Fruit fly (Drosophila melanogaster): ENCODE results near the gene CG42322.
A peak's percentile ranks its signal among the peaks of the same experiment; 100 is the strongest.

Gene CG42322

dm6 chr3R:20735405-20735804 is 4.5 kb upstream of the CG42322 start, which contains the start of gene Cdk2 (continued):
- no peak for TF ChIP-seq Side (GFP tag; optimal IDR thresholded peaks at IDR 0.05)
- peak; percentile 5 for TF ChIP-seq CG13894 (tag; optimal IDR thresholded peaks at IDR 0.05)
- TF ChIP-seq tx (GFP tag; optimal IDR thresholded peaks at IDR 0.05), result no peak
- no peak for TF ChIP-seq Gsc (GFP tag; IDR thresholded peaks at IDR 0.05)
- no peak for TF ChIP-seq Xrp1 (GFP tag; IDR thresholded peaks at IDR 0.05)
- no peak for TF ChIP-seq CG32772 (GFP tag; IDR thresholded peaks at IDR 0.05)
- no peak for TF ChIP-seq Neu2 (GFP tag; optimal IDR thresholded peaks at IDR 0.05; ENCODE audit: borderline replicate concordance)
- TF ChIP-seq sim (GFP tag; IDR thresholded peaks at IDR 0.05), result no peak
- TF ChIP-seq CG8765 (GFP tag; IDR thresholded peaks at IDR 0.05), result no peak
- TF ChIP-seq yki (optimal IDR thresholded peaks at IDR 0.05), result no peak
- TF ChIP-seq gcm2 (GFP tag; optimal IDR thresholded peaks at IDR 0.05), result no peak
- no peak for TF ChIP-seq dysf (GFP tag; IDR thresholded peaks at IDR 0.05)
- no peak for TF ChIP-seq CG10654 (GFP tag; optimal IDR thresholded peaks at IDR 0.05)
- peak; percentile 1 for TF ChIP-seq gfzf (GFP tag; optimal IDR thresholded peaks at IDR 0.05)
- peak; percentile 84 for TF ChIP-seq zen2 (GFP tag; IDR thresholded peaks at IDR 0.05; ENCODE audit: partially characterized antibody)
- peak; percentile 84; the same call in 2 of the 4 replicates for TF ChIP-seq chinmo (GFP tag; IDR thresholded peaks at IDR 0.05; ENCODE audit: partially characterized antibody)
- TF ChIP-seq CG18262 (tag; optimal IDR thresholded peaks at IDR 0.05), result no peak
- peak; percentile 89 for TF ChIP-seq BEAF-32 (GFP tag; optimal IDR thresholded peaks at IDR 0.05)
- peak; percentile 93 for TF ChIP-seq Bgb (GFP tag; IDR thresholded peaks at IDR 0.05; ENCODE audit: partially characterized antibody)
- no peak for TF ChIP-seq CG10543 (GFP tag; optimal IDR thresholded peaks at IDR 0.05)
- no peak for TF ChIP-seq ap (GFP tag; IDR thresholded peaks at IDR 0.05)
- TF ChIP-seq CG9876 (GFP tag; optimal IDR thresholded peaks at IDR 0.05), result no peak
- peak; percentile 19 for TF ChIP-seq shn (GFP tag; optimal IDR thresholded peaks at IDR 0.05)
- no peak for TF ChIP-seq CG8924 (tag; optimal IDR thresholded peaks at IDR 0.05)
- TF ChIP-seq hkb (optimal IDR thresholded peaks at IDR 0.05), result no peak
- TF ChIP-seq hkb (GFP tag; IDR thresholded peaks at IDR 0.05), result no peak
- no peak for TF ChIP-seq Oli (tag; optimal IDR thresholded peaks at IDR 0.05)
- peak; percentile 93 for TF ChIP-seq CG13287 (GFP tag; IDR thresholded peaks at IDR 0.05; ENCODE audit: partially characterized antibody)
- peak; percentile 36; the same call in 1 of the 2 replicates for TF ChIP-seq CG6272 (GFP tag; IDR thresholded peaks at IDR 0.05)
- TF ChIP-seq cad (GFP tag; optimal IDR thresholded peaks at IDR 0.05), result no peak
- peak; percentile 37 for TF ChIP-seq phol (tag; optimal IDR thresholded peaks at IDR 0.05)
- TF ChIP-seq CG14441 (GFP tag; IDR thresholded peaks at IDR 0.05), result no peak
- TF ChIP-seq GATAe (GFP tag; conservative IDR thresholded peaks at IDR 0.05), result no peak
- TF ChIP-seq dpn (GFP tag; optimal IDR thresholded peaks at IDR 0.05), result peak; percentile 12 to 23
- no peak for TF ChIP-seq CG18599 (GFP tag; optimal IDR thresholded peaks at IDR 0.05)
- no peak for TF ChIP-seq CG11723 (GFP tag; optimal IDR thresholded peaks at IDR 0.05)
- TF ChIP-seq CG11456 (GFP tag; IDR thresholded peaks at IDR 0.05), result peak; percentile 41; the same call in 1 of the 3 replicates
- no peak for TF ChIP-seq CG15073 (GFP tag; optimal IDR thresholded peaks at IDR 0.05)
- peak; percentile 6 for TF ChIP-seq Hsf (GFP tag; optimal IDR thresholded peaks at IDR 0.05)
- no peak for TF ChIP-seq salm (tag; optimal IDR thresholded peaks at IDR 0.05)
- no peak for TF ChIP-seq CG4707 (GFP tag; optimal IDR thresholded peaks at IDR 0.05)
- TF ChIP-seq Optix (GFP tag; IDR thresholded peaks at IDR 0.05), result no peak
- peak; percentile 41 for TF ChIP-seq CG14710 (tag; optimal IDR thresholded peaks at IDR 0.05)
- TF ChIP-seq ash1 (GFP tag; optimal IDR thresholded peaks at IDR 0.05), result no peak
- TF ChIP-seq dati (GFP tag; IDR thresholded peaks at IDR 0.05), result no peak
- TF ChIP-seq sob (GFP tag; IDR thresholded peaks at IDR 0.05), result peak; percentile 33; the same call in 1 of the 2 replicates
- no peak for TF ChIP-seq kay (GFP tag; optimal IDR thresholded peaks at IDR 0.05)
- peak; percentile 96 for TF ChIP-seq CG17385 (GFP tag; optimal IDR thresholded peaks at IDR 0.05)
- TF ChIP-seq CG10321 (GFP tag; IDR thresholded peaks at IDR 0.05), result no peak
- TF ChIP-seq CG12391 (tag; optimal IDR thresholded peaks at IDR 0.05), result peak; percentile 24
- TF ChIP-seq Xbp1 (GFP tag; optimal IDR thresholded peaks at IDR 0.05), result peak; percentile 34
- TF ChIP-seq gro (GFP tag; optimal IDR thresholded peaks at IDR 0.05), result peak; percentile 3

Data from whole organism, embryonic.